Worm (Caenorhabditis elegans) whole organism, young adult: ENCODE data around the gene mif-2.

Experiments used
- C17E4.6 ChIP-seq: fragments of 200-800 bp; sonication (Bioruptor generic); IDR thresholded peaks from 2 replicates; pipeline ENCODE4 v1.3.6; 2022; ENCODE audit warnings: missing genetic modification reagents, missing genetic modification characterization, missing compliant biosample characterization
- F23B12.7 ChIP-seq: sonication (generic microtip); optimal IDR thresholded peaks from 2 replicates; lab custom pipeline; 2017; ENCODE audit warnings: missing genetic modification characterization, mild to moderate bottlenecking, missing compliant biosample characterization, antibody characterized with exemption, moderate library complexity; ENCODE audit not compliant: insufficient read depth
- F39B2.1 ChIP-seq: fragments of 200-800 bp; sonication (Bioruptor generic); IDR thresholded peaks from 2 replicates; pipeline ENCODE4 v1.3.6; 2022; ENCODE audit warnings: missing genetic modification reagents, missing genetic modification characterization, missing compliant biosample characterization
- F55B11.4 ChIP-seq: sonication (generic microtip); optimal IDR thresholded peaks from 2 replicates; lab custom pipeline; 2016; ENCODE audit warnings: missing compliant biosample characterization, missing genetic modification characterization, borderline replicate concordance; ENCODE audit not compliant: insufficient read depth
- K12H6.12 ChIP-seq: fragments of 200-800 bp; sonication (Bioruptor generic); optimal IDR thresholded peaks from 2 replicates; lab custom pipeline; 2018; ENCODE audit warnings: mild to moderate bottlenecking, missing genetic modification characterization, missing compliant biosample characterization
- T07F8.4 ChIP-seq: sonication (generic microtip); optimal IDR thresholded peaks from 2 replicates; lab custom pipeline; 2016; ENCODE audit warnings: mild to moderate bottlenecking, missing genetic modification characterization, moderate library complexity, missing compliant biosample characterization
- Y67H2A.10 ChIP-seq: fragments of 200-800 bp; sonication (Bioruptor generic); conservative IDR thresholded peaks from 2 replicates; pipeline ENCODE4 v1.3.6; 2022; ENCODE audit warnings: missing genetic modification reagents, missing genetic modification characterization, missing compliant biosample characterization
- Y95B8A.8 ChIP-seq: fragments of 200-800 bp; sonication (Bioruptor generic); IDR thresholded peaks from 2 replicates; pipeline ENCODE4 v1.3.6; 2022; ENCODE audit warnings: missing genetic modification reagents, missing genetic modification characterization, missing compliant biosample characterization
- atf-7 ChIP-seq: sonication (generic microtip); optimal IDR thresholded peaks from 2 replicates; lab custom pipeline; 2017; ENCODE audit warnings: mild to moderate bottlenecking, missing genetic modification characterization, missing compliant biosample characterization
- athp-1 ChIP-seq: sonication (generic microtip); optimal IDR thresholded peaks from 2 replicates; lab custom pipeline; 2017; ENCODE audit warnings: mild to moderate bottlenecking, missing genetic modification characterization, missing compliant biosample characterization
- attf-6 ChIP-seq: fragments of 200-800 bp; sonication (Bioruptor generic); IDR thresholded peaks from 2 replicates; pipeline ENCODE4 v1.3.6; 2022; ENCODE audit warnings: missing genetic modification reagents, missing genetic modification characterization, missing compliant biosample characterization
- ccch-3 ChIP-seq: fragments of 200-800 bp; sonication (Bioruptor generic); optimal IDR thresholded peaks from 2 replicates; lab custom pipeline; 2018; ENCODE audit warnings: mild to moderate bottlenecking, missing genetic modification characterization, missing compliant biosample characterization
- ceh-40 ChIP-seq: fragments of 200-800 bp; sonication (Bioruptor generic); IDR thresholded peaks from 2 replicates; pipeline ENCODE4 v1.3.6; 2022; ENCODE audit warnings: missing genetic modification characterization, missing compliant biosample characterization
- dpl-1 ChIP-seq: fragments of 150-350 bp; optimal IDR thresholded peaks from 2 replicates; lab custom pipeline; 2014; ENCODE audit warnings: missing biosample characterization, missing genetic modification reagents, missing genetic modification characterization
- ekl-4 ChIP-seq: fragments of 200-800 bp; sonication (Bioruptor generic); IDR thresholded peaks from 2 replicates; pipeline ENCODE4 v1.3.6; 2022; ENCODE audit warnings: missing genetic modification reagents, missing genetic modification characterization, missing compliant biosample characterization
- fkh-3 ChIP-seq: sonication (generic microtip); optimal IDR thresholded peaks from 2 replicates; lab custom pipeline; 2016; ENCODE audit warnings: mild to moderate bottlenecking, missing genetic modification characterization, missing compliant biosample characterization
- him-1 ChIP-seq: sonication (generic microtip); optimal IDR thresholded peaks from 2 replicates; lab custom pipeline; 2016; ENCODE audit warnings: missing genotype, missing genetic modification reagents, missing genetic modification characterization, missing compliant biosample characterization
- hlh-26 ChIP-seq: fragments of 200-800 bp; sonication (Bioruptor generic); conservative IDR thresholded peaks from 2 replicates; pipeline ENCODE4 v1.3.6; 2022; ENCODE audit warnings: missing genetic modification reagents, missing genetic modification characterization, missing compliant biosample characterization
- hrde-1 ChIP-seq: sonication (generic microtip); optimal IDR thresholded peaks from 2 replicates; lab custom pipeline; 2016; ENCODE audit warnings: missing genetic modification characterization, mild to moderate bottlenecking, missing compliant biosample characterization, moderate library complexity, missing genotype, missing genetic modification reagents, borderline replicate concordance
- lag-1 ChIP-seq: fragments of 200-800 bp; sonication (Bioruptor generic); IDR thresholded peaks from 2 replicates; pipeline ENCODE4 v1.3.6; 2022; ENCODE audit warnings: missing genetic modification reagents, missing genetic modification characterization, missing compliant biosample characterization
- let-526 ChIP-seq: fragments of 200-800 bp; sonication (Bioruptor generic); IDR thresholded peaks from 2 replicates; pipeline ENCODE4 v1.3.6; 2022; ENCODE audit warnings: missing genetic modification reagents, missing genetic modification characterization, missing compliant biosample characterization
- let-607 ChIP-seq, 2 experiments: fragments of 200-800 bp in 1 of 2; sonication (Bioruptor generic) in 1 of 2; sonication (generic microtip) in 1 of 2; optimal IDR thresholded peaks; 2 replicates each; lab custom pipeline; 2016 to 2018; ENCODE audit warnings: mild to moderate bottlenecking in 2 of 2, missing compliant biosample characterization in 2 of 2, missing genetic modification characterization in 2 of 2, moderate library complexity in 2 of 2, missing genotype in 1 of 2
- lin-40 ChIP-seq: sonication (generic microtip); optimal IDR thresholded peaks from 2 replicates; lab custom pipeline; 2016; ENCODE audit warnings: missing genetic modification characterization, mild to moderate bottlenecking, missing compliant biosample characterization, missing genotype, missing genetic modification reagents
- lin-54 ChIP-seq: fragments of 200-800 bp; sonication (Bioruptor generic); optimal IDR thresholded peaks from 2 replicates; lab custom pipeline; 2018; ENCODE audit warnings: mild to moderate bottlenecking, missing genetic modification characterization, missing compliant biosample characterization
- lir-1 ChIP-seq: fragments of 200-800 bp; sonication (Bioruptor generic); conservative IDR thresholded peaks from 2 replicates; pipeline ENCODE4 v1.3.6; 2022; ENCODE audit warnings: missing genetic modification reagents, missing genetic modification characterization, missing compliant biosample characterization
- madf-6 ChIP-seq: fragments of 200-800 bp; sonication (Bioruptor generic); IDR thresholded peaks from 2 replicates; pipeline ENCODE4 v1.3.6; 2022; ENCODE audit warnings: missing genetic modification reagents, missing genetic modification characterization, missing compliant biosample characterization
- madf-8 ChIP-seq: fragments of 200-800 bp; sonication (Bioruptor generic); conservative IDR thresholded peaks from 2 replicates; pipeline ENCODE4 v1.3.6; 2022; ENCODE audit warnings: missing genetic modification reagents, missing genetic modification characterization, missing compliant biosample characterization
- mcd-1 ChIP-seq: fragments of 200-800 bp; sonication (Bioruptor generic); IDR thresholded peaks from 2 replicates; pipeline ENCODE4 v1.3.6; 2022; ENCODE audit warnings: missing genetic modification reagents, missing genetic modification characterization, missing compliant biosample characterization
- nfya-1 ChIP-seq: sonication (generic microtip); optimal IDR thresholded peaks from 2 replicates; lab custom pipeline; 2017; ENCODE audit warnings: antibody characterized with exemption, missing compliant biosample characterization, missing genetic modification characterization, borderline replicate concordance; ENCODE audit not compliant: insufficient read depth
- nhr-80 ChIP-seq: sonication (generic microtip); optimal IDR thresholded peaks from 2 replicates; lab custom pipeline; 2016; ENCODE audit warnings: missing genetic modification characterization, missing compliant biosample characterization
- pbrm-1 ChIP-seq: fragments of 200-800 bp; sonication (Bioruptor generic); IDR thresholded peaks from 2 replicates; pipeline ENCODE4 v1.3.6; 2022; ENCODE audit warnings: missing genetic modification reagents, missing genetic modification characterization, missing compliant biosample characterization
- snpc-3.4 ChIP-seq: sonication (generic microtip); optimal IDR thresholded peaks from 2 replicates; lab custom pipeline; 2017; ENCODE audit warnings: missing genetic modification characterization, mild to moderate bottlenecking, missing compliant biosample characterization, antibody characterized with exemption, moderate library complexity, missing genotype, missing genetic modification reagents
- somi-1 ChIP-seq: fragments of 200-800 bp; sonication (Bioruptor generic); optimal IDR thresholded peaks from 2 replicates; lab custom pipeline; 2018; ENCODE audit warnings: mild to moderate bottlenecking, missing genetic modification characterization, missing compliant biosample characterization
- tbp1 ChIP-seq: fragments of 200-800 bp; sonication (Bioruptor generic); optimal IDR thresholded peaks from 2 replicates; lab custom pipeline; 2018; ENCODE audit warnings: mild to moderate bottlenecking, missing genetic modification characterization, missing compliant biosample characterization
- zfh-2 ChIP-seq: fragments of 200-800 bp; sonication (Bioruptor generic); conservative IDR thresholded peaks from 2 replicates; pipeline ENCODE4 v1.3.6; 2022; ENCODE audit warnings: missing genetic modification reagents, missing genetic modification characterization, missing compliant biosample characterization
- ztf-26 ChIP-seq: sonication (generic microtip); optimal IDR thresholded peaks from 2 replicates; lab custom pipeline; 2017; ENCODE audit warnings: missing genetic modification characterization, missing compliant biosample characterization

Gene mif-2

ce11 chrV:11949509-11950117 is 28.6 kb downstream of the mif-2 start:
- TF ChIP-seq Y95B8A.8 (GFP tag; lab: Robert Waterston, UW) (no peak), madf-6 (GFP tag; lab: Robert Waterston, UW) (no peak), hlh-26 (GFP tag; lab: Robert Waterston, UW) (no peak), athp-1 (tag; lab: Kevin White, UChicago) (no peak), ztf-26 (tag; lab: Kevin White, UChicago) (no peak), hrde-1 (tag; lab: Kevin White, UChicago) (no peak), him-1 (tag; lab: Kevin White, UChicago) (no peak), madf-8 (GFP tag; lab: Robert Waterston, UW) (no peak), F23B12.7 (tag; lab: Kevin White, UChicago) (no peak), lin-54 (GFP tag; lab: Kevin White, UChicago) (no peak), T07F8.4 (tag; lab: Kevin White, UChicago) (no peak), tbp1 (GFP tag; lab: Kevin White, UChicago) (no peak), mcd-1 (GFP tag; lab: Robert Waterston, UW) (no peak), nhr-80 (tag; lab: Kevin White, UChicago) (no peak), pbrm-1 (GFP tag; lab: Robert Waterston, UW) (no peak), Y67H2A.10 (GFP tag; lab: Robert Waterston, UW) (no peak), ceh-40 (GFP tag; lab: Robert Waterston, UW) (no peak), lin-40 (tag; lab: Kevin White, UChicago) (no peak), let-526 (GFP tag; lab: Robert Waterston, UW) (no peak), atf-7 (tag; lab: Kevin White, UChicago) (no peak)

ce11 chrV:11948581-11948980 is 29.7 kb downstream of the mif-2 start:
- TF ChIP-seq nhr-80 (tag; lab: Kevin White, UChicago) (no peak), C17E4.6 (no peak), zfh-2 (no peak), dpl-1 (GFP tag; lab: Kevin White, UChicago) (no peak), somi-1 (GFP tag; lab: Kevin White, UChicago) (no peak), F39B2.1 (no peak), fkh-3 (tag; lab: Kevin White, UChicago) (no peak), him-1 (tag; lab: Kevin White, UChicago) (no peak), lir-1 (GFP tag; lab: Robert Waterston, UW) (no peak), ekl-4 (GFP tag; lab: Robert Waterston, UW) (no peak), ceh-40 (GFP tag; lab: Robert Waterston, UW) (no peak), hlh-26 (GFP tag; lab: Robert Waterston, UW) (no peak), nfya-1 (tag; lab: Kevin White, UChicago) (no peak), attf-6 (GFP tag; lab: Robert Waterston, UW) (no peak), ccch-3 (no peak), F55B11.4 (tag; lab: Kevin White, UChicago) (no peak), let-607 (tag; optimal IDR thresholded peaks at IDR 0.05; lab: Kevin White, UChicago) (no peak), snpc-3.4 (no peak), lag-1 (GFP tag; lab: Robert Waterston, UW) (no peak), K12H6.12 (tag; lab: Kevin White, UChicago) (no peak)
